Fruit fly (Drosophila melanogaster) whole organism, embryonic: Measurements from ENCODE around the gene Pdxk.

Experiments
- ATbp ChIP-seq: fragments of 200-800 bp; sonication (Bioruptor generic); optimal IDR thresholded peaks from 2 replicates; lab custom pipeline; 2017; ENCODE audit warnings: missing biosample characterization, mild to moderate bottlenecking, missing genetic modification characterization, missing genetic modification reagents
- CG10366 ChIP-seq: fragments of 200-800 bp; sonication (Bioruptor generic); IDR thresholded peaks from 2 replicates; pipeline ENCODE4 v1.3.6; 2022; ENCODE audit warnings: missing biosample characterization, missing genetic modification characterization
- CG10565 ChIP-seq: fragments of 200-800 bp; sonication (Bioruptor generic); optimal IDR thresholded peaks from 3 replicates; lab custom pipeline; 2016; ENCODE audit warnings: missing biosample characterization, mild to moderate bottlenecking, missing genetic modification characterization
- CG10654 ChIP-seq: fragments of 200-800 bp; sonication (Bioruptor generic); optimal IDR thresholded peaks from 2 replicates; lab custom pipeline; 2016; ENCODE audit warnings: missing biosample characterization, missing genetic modification characterization
- CG11093 ChIP-seq: fragments of 200-800 bp; sonication (Bioruptor generic); IDR thresholded peaks from 3 replicates; pipeline ENCODE4 v1.3.6; 2022; ENCODE audit warnings: missing biosample characterization, missing genetic modification characterization
- CG11504 ChIP-seq: fragments of 200-800 bp; sonication (Bioruptor generic); optimal IDR thresholded peaks from 3 replicates; lab custom pipeline; 2019; ENCODE audit warnings: missing biosample characterization, mild to moderate bottlenecking, missing genetic modification characterization, moderate library complexity
- CG11695 ChIP-seq: fragments of 200-800 bp; sonication (Bioruptor generic); IDR thresholded peaks from 3 replicates; pipeline ENCODE4 v1.3.6; 2022; ENCODE audit warnings: missing biosample characterization, missing genetic modification characterization
- CG12299 ChIP-seq: fragments of 200-800 bp; sonication (Bioruptor generic); optimal IDR thresholded peaks from 2 replicates; lab custom pipeline; 2018; ENCODE audit warnings: missing biosample characterization, mild to moderate bottlenecking, missing genetic modification characterization
- CG12659 ChIP-seq: fragments of 200-800 bp; sonication (Bioruptor generic); optimal IDR thresholded peaks from 3 replicates; lab custom pipeline; 2017; ENCODE audit warnings: mild to moderate bottlenecking, missing biosample characterization, missing genetic modification reagents, missing genetic modification characterization
- CG14014 ChIP-seq: fragments of 200-800 bp; sonication (Bioruptor generic); IDR thresholded peaks from 2 replicates; pipeline ENCODE4 v1.3.6; 2022; ENCODE audit warnings: missing biosample characterization, missing genetic modification characterization
- CG1529 ChIP-seq: fragments of 200-800 bp; sonication (Bioruptor generic); optimal IDR thresholded peaks from 3 replicates; lab custom pipeline; 2018; ENCODE audit warnings: missing biosample characterization, missing genetic modification characterization
- CG15514 ChIP-seq: fragments of 200-800 bp; sonication (Bioruptor generic); optimal IDR thresholded peaks from 3 replicates; lab custom pipeline; 2017; ENCODE audit warnings: missing biosample characterization, missing genetic modification characterization, mild to moderate bottlenecking, moderate library complexity, missing genetic modification reagents
- CG1832 ChIP-seq: fragments of 200-800 bp; sonication (Bioruptor generic); optimal IDR thresholded peaks from 2 replicates; lab custom pipeline; 2017; ENCODE audit warnings: missing biosample characterization, mild to moderate bottlenecking, missing genetic modification characterization, inconsistent platforms
- CG30403 ChIP-seq: fragments of 200-800 bp; sonication (Bioruptor generic); optimal IDR thresholded peaks from 3 replicates; lab custom pipeline; 2016; ENCODE audit warnings: missing biosample characterization, missing genetic modification characterization
- CG31224 ChIP-seq: fragments of 200-800 bp; sonication (Bioruptor generic); IDR thresholded peaks from 2 replicates; pipeline ENCODE4 v1.3.6; 2022; ENCODE audit warnings: missing biosample characterization, missing genetic modification characterization
- CG32532 ChIP-seq: fragments of 200-800 bp; sonication (Bioruptor generic); IDR thresholded peaks from 2 replicates; pipeline ENCODE4 v1.3.6; 2022; ENCODE audit warnings: missing biosample characterization, missing genetic modification characterization
- CG3838 ChIP-seq: fragments of 200-800 bp; sonication (Bioruptor generic); optimal IDR thresholded peaks from 3 replicates; lab custom pipeline; 2016; ENCODE audit warnings: missing biosample characterization, missing genetic modification characterization
- CG5245 ChIP-seq: fragments of 200-800 bp; sonication (Bioruptor generic); optimal IDR thresholded peaks from 3 replicates; lab custom pipeline; 2016; ENCODE audit warnings: missing biosample characterization, missing genetic modification characterization
- CG6272 ChIP-seq: fragments of 200-800 bp; sonication (Bioruptor generic); IDR thresholded peaks from 2 replicates; pipeline ENCODE4 v1.3.6; 2022; ENCODE audit warnings: missing biosample characterization, missing genetic modification characterization
- CG6765 ChIP-seq: fragments of 200-800 bp; sonication (Bioruptor generic); optimal IDR thresholded peaks from 3 replicates; lab custom pipeline; 2017; ENCODE audit warnings: missing biosample characterization, mild to moderate bottlenecking, missing genetic modification characterization
- CG6854 ChIP-seq: fragments of 200-800 bp; sonication (Bioruptor generic); optimal IDR thresholded peaks from 3 replicates; lab custom pipeline; 2017; ENCODE audit warnings: missing biosample characterization, mild to moderate bottlenecking, missing genetic modification characterization
- Camta ChIP-seq: fragments of 200-800 bp; sonication (Bioruptor generic); optimal IDR thresholded peaks from 2 replicates; lab custom pipeline; 2016; ENCODE audit warnings: missing biosample characterization, missing genetic modification characterization
- D19B ChIP-seq: fragments of 200-800 bp; sonication (Bioruptor generic); optimal IDR thresholded peaks from 2 replicates; lab custom pipeline; 2017; ENCODE audit warnings: missing biosample characterization, mild to moderate bottlenecking, missing genetic modification characterization
- Elba2 ChIP-seq: fragments of 200-800 bp; sonication (Bioruptor generic); optimal IDR thresholded peaks from 3 replicates; lab custom pipeline; 2016; ENCODE audit warnings: missing biosample characterization, missing genetic modification characterization
- HLH54F ChIP-seq: fragments of 200-800 bp; sonication (Bioruptor generic); optimal IDR thresholded peaks from 3 replicates; lab custom pipeline; 2016; ENCODE audit warnings: missing biosample characterization, missing genetic modification characterization
- Hey ChIP-seq: fragments of 200-800 bp; sonication (Bioruptor generic); optimal IDR thresholded peaks from 3 replicates; lab custom pipeline; 2018; ENCODE audit warnings: missing biosample characterization, mild to moderate bottlenecking, missing genetic modification characterization
- HmgZ ChIP-seq: fragments of 200-800 bp; sonication (Bioruptor generic); optimal IDR thresholded peaks from 2 replicates; lab custom pipeline; 2018; ENCODE audit warnings: missing biosample characterization, mild to moderate bottlenecking, missing genetic modification characterization
- Hmr ChIP-seq: fragments of 200-800 bp; sonication (Bioruptor generic); optimal IDR thresholded peaks from 3 replicates; lab custom pipeline; 2017; ENCODE audit warnings: mild to moderate bottlenecking, missing biosample characterization, missing genetic modification reagents, missing genetic modification characterization
- Hsf ChIP-seq: fragments of 200-800 bp; sonication (Bioruptor generic); optimal IDR thresholded peaks from 3 replicates; lab custom pipeline; 2016; ENCODE audit warnings: missing biosample characterization, missing genetic modification characterization
- Oaz ChIP-seq: fragments of 200-800 bp; sonication (Bioruptor generic); IDR thresholded peaks from 2 replicates; pipeline ENCODE4 v1.3.6; 2022; ENCODE audit warnings: missing biosample characterization, missing genetic modification characterization
- Rfx ChIP-seq: fragments of 200-800 bp; sonication (Bioruptor generic); IDR thresholded peaks from 2 replicates; pipeline ENCODE4 v1.3.6; 2022; ENCODE audit warnings: missing biosample characterization, missing genetic modification characterization
- TFAM ChIP-seq: fragments of 200-800 bp; sonication (Bioruptor generic); optimal IDR thresholded peaks from 2 replicates; lab custom pipeline; 2017; ENCODE audit warnings: missing biosample characterization, missing genetic modification characterization, inconsistent platforms
- Vsx1 ChIP-seq: fragments of 200-800 bp; sonication (Bioruptor generic); optimal IDR thresholded peaks from 2 replicates; lab custom pipeline; 2017; ENCODE audit warnings: missing biosample characterization, mild to moderate bottlenecking, missing genetic modification characterization, missing genetic modification reagents
- ash1 ChIP-seq: fragments of 200-800 bp; sonication (Bioruptor generic); optimal IDR thresholded peaks from 2 replicates; lab custom pipeline; 2018; ENCODE audit warnings: missing biosample characterization, mild to moderate bottlenecking, missing genetic modification characterization
- crol ChIP-seq: fragments of 200-800 bp; sonication (Bioruptor generic); IDR thresholded peaks from 2 replicates; pipeline ENCODE4 v1.3.6; 2022; ENCODE audit warnings: missing biosample characterization, missing genetic modification characterization
- danr ChIP-seq: fragments of 200-800 bp; sonication (Bioruptor generic); IDR thresholded peaks from 2 replicates; pipeline ENCODE4 v1.3.6; 2022; ENCODE audit warnings: missing biosample characterization, missing genetic modification characterization
- dm ChIP-seq: fragments of 200-800 bp; sonication (Bioruptor generic); optimal IDR thresholded peaks from 3 replicates; lab custom pipeline; 2016; ENCODE audit warnings: missing biosample characterization, missing genetic modification characterization
- dpn ChIP-seq, 2 experiments: fragments of 200-800 bp; sonication (Bioruptor generic); optimal IDR thresholded peaks; 3 replicates each; lab custom pipeline; 2016; ENCODE audit warnings: missing biosample characterization in 2 of 2, missing genetic modification characterization in 2 of 2
- eyg ChIP-seq: fragments of 200-800 bp; sonication (Bioruptor generic); optimal IDR thresholded peaks from 3 replicates; lab custom pipeline; 2016; ENCODE audit warnings: missing biosample characterization, missing genetic modification characterization
- ham ChIP-seq: fragments of 200-800 bp; sonication (Bioruptor generic); IDR thresholded peaks from 2 replicates; pipeline ENCODE4 v1.3.6; 2022; ENCODE audit warnings: missing biosample characterization, missing genetic modification characterization
- hbn ChIP-seq: fragments of 200-800 bp; sonication (Bioruptor generic); IDR thresholded peaks from 2 replicates; pipeline ENCODE4 v1.3.6; 2022; ENCODE audit warnings: missing biosample characterization, missing genetic modification characterization; ENCODE audit not compliant: partially characterized antibody
- hkb ChIP-seq, 2 experiments: fragments of 200-800 bp in 1 of 2; fragments of >200 bp in 1 of 2; sonication (Bioruptor generic) in 1 of 2; IDR thresholded peaks in 1 of 2; optimal IDR thresholded peaks in 1 of 2; 2 replicates each; pipeline versions ENCODE4 v1.3.6 to Lab custom; 2017 to 2022; ENCODE audit warnings: missing biosample characterization in 1 of 2, missing genetic modification characterization in 1 of 2
- kah ChIP-seq: fragments of 200-800 bp; sonication (Bioruptor generic); optimal IDR thresholded peaks from 2 replicates; lab custom pipeline; 2018; ENCODE audit warnings: missing biosample characterization, mild to moderate bottlenecking, missing genetic modification characterization
- org-1 ChIP-seq: fragments of 200-800 bp; sonication (Bioruptor generic); optimal IDR thresholded peaks from 2 replicates; lab custom pipeline; 2017; ENCODE audit warnings: missing biosample characterization, missing genetic modification characterization
- phol ChIP-seq: fragments of 200-800 bp; sonication (Bioruptor generic); optimal IDR thresholded peaks from 3 replicates; lab custom pipeline; 2018; ENCODE audit warnings: missing biosample characterization, mild to moderate bottlenecking, missing genetic modification characterization, moderate library complexity
- prd ChIP-seq, 3 experiments: fragments of >200 bp in 2 of 3; fragments of 200-800 bp in 1 of 3; sonication (Bioruptor generic) in 1 of 3; optimal IDR thresholded peaks in 2 of 3; IDR thresholded peaks in 1 of 3; 2 replicates in 2 of 3; 3 replicates in 1 of 3; pipeline versions ENCODE4 v1.3.6 to Lab custom; 2017 to 2022; ENCODE audit warnings: missing biosample characterization in 1 of 3, missing genetic modification characterization in 1 of 3
- slou ChIP-seq: fragments of 200-800 bp; sonication (Bioruptor generic); optimal IDR thresholded peaks from 3 replicates; lab custom pipeline; 2016; ENCODE audit warnings: missing biosample characterization, missing genetic modification characterization
- sob ChIP-seq: fragments of 200-800 bp; sonication (Bioruptor generic); IDR thresholded peaks from 2 replicates; pipeline ENCODE4 v1.3.6; 2022; ENCODE audit warnings: missing biosample characterization, missing genetic modification characterization
- twi ChIP-seq: fragments of 200-800 bp; optimal IDR thresholded peaks from 2 replicates; lab custom pipeline; 2019; ENCODE audit warnings: missing biosample characterization, mild to moderate bottlenecking, missing genetic modification characterization, moderate library complexity
- zen ChIP-seq: fragments of 200-800 bp; sonication (Bioruptor generic); optimal IDR thresholded peaks from 3 replicates; lab custom pipeline; 2018; ENCODE audit warnings: missing biosample characterization, mild to moderate bottlenecking, missing genetic modification characterization, moderate library complexity

Pdxk gene

DNA sequence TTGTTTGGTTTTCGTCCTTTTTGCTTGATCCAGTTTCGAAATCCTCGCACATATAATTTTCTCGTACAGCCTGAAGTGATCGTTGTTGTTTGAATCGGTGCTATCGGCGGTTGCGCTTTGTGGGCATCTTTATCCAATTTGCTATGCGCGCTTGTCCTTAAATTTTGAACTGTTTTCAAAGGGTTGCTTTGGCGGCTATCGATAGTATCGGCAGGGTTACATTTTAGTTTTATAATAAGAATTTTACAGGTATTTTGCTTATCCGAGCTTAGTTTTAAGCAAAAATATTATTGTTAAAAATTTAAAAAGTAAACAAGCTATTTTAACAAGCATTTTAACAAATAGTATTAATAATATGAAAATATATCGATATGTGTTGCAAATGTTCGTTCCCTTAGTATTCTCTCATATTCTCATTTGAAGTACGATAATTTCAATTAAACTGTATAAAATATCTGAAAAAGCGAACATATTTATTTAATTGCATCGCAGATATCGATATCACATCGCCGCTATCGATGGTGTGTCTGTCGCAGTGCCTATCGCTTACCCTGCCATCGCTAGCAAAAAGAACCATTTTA is 6.8 kb downstream of the Pdxk start, which contains the start of the genes Klp67A and CG4452 (continued):
- no peak for TF ChIP-seq kah (GFP tag; lab: Kevin White, UChicago)
- no peak for TF ChIP-seq Hmr (GFP tag; lab: Kevin White, UChicago)
- TF ChIP-seq CG12299 (tag; lab: Kevin White, UChicago): no peak
- TF ChIP-seq sob: no peak
- TF ChIP-seq org-1: no peak
- TF ChIP-seq prd (optimal IDR thresholded peaks at IDR 0.05; lab: Kevin White, UChicago): no peak
- 0 out of 3 replicates have a peak, but pooled peaks have one; percentile 44 for TF ChIP-seq prd (GFP tag; IDR thresholded peaks at IDR 0.05; lab: Robert Waterston, UW)
- TF ChIP-seq CG10565 (GFP tag; lab: Kevin White, UChicago): no peak
- no peak for TF ChIP-seq hkb (optimal IDR thresholded peaks at IDR 0.05; lab: Kevin White, UChicago)
- no peak for TF ChIP-seq hkb (GFP tag; IDR thresholded peaks at IDR 0.05; lab: Robert Waterston, UW)
- TF ChIP-seq CG11504 (tag; lab: Kevin White, UChicago): no peak
- TF ChIP-seq D19B (GFP tag; lab: Kevin White, UChicago): no peak
- no peak for TF ChIP-seq CG11695 (GFP tag; lab: Robert Waterston, UW)
- TF ChIP-seq CG31224 (GFP tag; lab: Robert Waterston, UW): no peak
- peak; percentile 20 for TF ChIP-seq HmgZ (tag; lab: Kevin White, UChicago)
- TF ChIP-seq ATbp: no peak
- TF ChIP-seq CG1529 (GFP tag; lab: Kevin White, UChicago): no peak
- no peak for TF ChIP-seq eyg (GFP tag; lab: Kevin White, UChicago)
- no peak for TF ChIP-seq Hey (tag; lab: Kevin White, UChicago)
- TF ChIP-seq CG6854: no peak
- TF ChIP-seq danr (GFP tag; lab: Robert Waterston, UW): no peak
- peak; percentile 48 for TF ChIP-seq Hsf
- TF ChIP-seq dpn (GFP tag; optimal IDR thresholded peaks at IDR 0.05; lab: Kevin White, UChicago): peak in 1 of 2 experiments; percentile 26
- peak; percentile 10; the same call in 1 of the 2 replicates for TF ChIP-seq CG14014
- TF ChIP-seq CG10654: peak; percentile 20
- TF ChIP-seq CG3838 (GFP tag; lab: Kevin White, UChicago): no peak
- TF ChIP-seq zen: peak; percentile 69
- TF ChIP-seq CG30403 (GFP tag; lab: Kevin White, UChicago): peak; percentile 69
- no peak for TF ChIP-seq CG5245 (GFP tag; lab: Kevin White, UChicago)
- TF ChIP-seq crol (GFP tag; lab: Robert Waterston, UW): no peak
- no peak for TF ChIP-seq Vsx1 (GFP tag; lab: Kevin White, UChicago)
- TF ChIP-seq ash1: no peak
- no peak for TF ChIP-seq Oaz
- no peak for TF ChIP-seq CG6272
- no peak for TF ChIP-seq TFAM (GFP tag; lab: Kevin White, UChicago)
- no peak for TF ChIP-seq CG1832 (GFP tag; lab: Kevin White, UChicago)
- no peak for TF ChIP-seq dm
- no peak for TF ChIP-seq HLH54F
- no peak for TF ChIP-seq Camta (GFP tag; lab: Kevin White, UChicago)
- no peak for TF ChIP-seq ham (GFP tag; lab: Robert Waterston, UW)
- peak; percentile 85 for TF ChIP-seq phol (tag; lab: Kevin White, UChicago)
- no peak for TF ChIP-seq slou (GFP tag; lab: Kevin White, UChicago)
- TF ChIP-seq CG32532 (GFP tag; lab: Robert Waterston, UW): peak; percentile 45; the same call in 1 of the 2 replicates
- TF ChIP-seq CG6765 (GFP tag; lab: Kevin White, UChicago): no peak
- peak; percentile 79 for TF ChIP-seq CG12659 (GFP tag; lab: Kevin White, UChicago)
- TF ChIP-seq CG15514 (GFP tag; lab: Kevin White, UChicago): peak; percentile 74
- no peak for TF ChIP-seq CG10366 (GFP tag; lab: Robert Waterston, UW)
- TF ChIP-seq Elba2: no peak
- TF ChIP-seq hbn: peak; percentile 83
- peak; percentile 52 for TF ChIP-seq twi (tag; lab: Kevin White, UChicago)
- TF ChIP-seq Rfx (GFP tag; lab: Robert Waterston, UW): peak; percentile 52
- no peak for TF ChIP-seq CG11093 (GFP tag; lab: Robert Waterston, UW)
